Fruit fly (Drosophila melanogaster) whole organism, pupa: ENCODE measurements around the gene XRCC1.

Experiments
- CG13204 ChIP-seq: fragments of 200-800 bp; sonication (Bioruptor generic); optimal IDR thresholded peaks from 2 replicates; lab custom pipeline; 2018; ENCODE audit warnings: missing biosample characterization, mild to moderate bottlenecking, missing genetic modification characterization, moderate library complexity
- CG4496 ChIP-seq: fragments of 200-800 bp; sonication (Bioruptor generic); IDR thresholded peaks from 3 replicates; pipeline ENCODE4 v1.3.6; 2022; ENCODE audit warnings: missing biosample characterization, missing genetic modification characterization
- CG8159 ChIP-seq: fragments of 200-800 bp; sonication (Bioruptor generic); optimal IDR thresholded peaks from 3 replicates; lab custom pipeline; 2018; ENCODE audit warnings: missing biosample characterization, mild to moderate bottlenecking, missing genetic modification characterization, moderate library complexity
- CG8301 ChIP-seq: fragments of 200-800 bp; sonication (Bioruptor generic); optimal IDR thresholded peaks from 2 replicates; lab custom pipeline; 2018; ENCODE audit warnings: missing biosample characterization, mild to moderate bottlenecking, missing genetic modification characterization
- D1 ChIP-seq: fragments of 200-800 bp; sonication (Bioruptor generic); optimal IDR thresholded peaks from 2 replicates; lab custom pipeline; 2018; ENCODE audit warnings: missing biosample characterization, mild to moderate bottlenecking, missing genetic modification characterization, moderate library complexity
- Snoo ChIP-seq: fragments of 200-800 bp; sonication (Bioruptor generic); optimal IDR thresholded peaks from 3 replicates; lab custom pipeline; 2017; ENCODE audit warnings: missing biosample characterization, mild to moderate bottlenecking, missing genetic modification characterization, inconsistent platforms
- fd96Ca ChIP-seq: fragments of 200-800 bp; sonication (Bioruptor generic); IDR thresholded peaks from 3 replicates; pipeline ENCODE4 v1.3.6; 2022; ENCODE audit warnings: missing biosample characterization, missing genetic modification characterization
- gl ChIP-seq: fragments of 200-800 bp; sonication (Bioruptor generic); optimal IDR thresholded peaks from 2 replicates; lab custom pipeline; 2018; ENCODE audit warnings: missing biosample characterization, mild to moderate bottlenecking, missing genetic modification characterization
- rn ChIP-seq: fragments of 200-800 bp; sonication (Bioruptor generic); IDR thresholded peaks from 2 replicates; pipeline ENCODE4 v1.3.6; 2022; ENCODE audit warnings: missing biosample characterization, missing genetic modification characterization

dm6 chrX:5358813-5359212 lies 29.1 kb downstream of the XRCC1 start:
- TF ChIP-seq CG13204 (GFP tag; lab: Kevin White, UChicago) = no peak
- TF ChIP-seq fd96Ca (GFP tag; lab: Robert Waterston, UW) = no peak
- no peak for TF ChIP-seq D1 (tag; lab: Kevin White, UChicago)
- no peak for TF ChIP-seq gl (tag; lab: Kevin White, UChicago)
- TF ChIP-seq CG8159 (tag; lab: Kevin White, UChicago) = no peak
- no peak for TF ChIP-seq rn
- no peak for TF ChIP-seq Snoo (tag; lab: Kevin White, UChicago)
- TF ChIP-seq CG4496 (GFP tag; lab: Robert Waterston, UW) = no peak
- TF ChIP-seq CG8301 (tag; lab: Kevin White, UChicago) = no peak
